Fruit fly (Drosophila melanogaster): ENCODE data around the gene HemK2.

The HemK2 gene

dm6 chr2L:2734215-2734614 is 25.3 kb downstream of the HemK2 start:
- TF ChIP-seq CG3032 (tag; optimal IDR thresholded peaks at IDR 0.05) (peak; percentile 90), Gug (GFP tag; IDR thresholded peaks at IDR 0.05) (peak; percentile 79), svp (GFP tag) (peak; percentile 90), CG15336 (GFP tag; IDR thresholded peaks at IDR 0.05) (peak; percentile 82), lz (GFP tag; optimal IDR thresholded peaks at IDR 0.05) (peak; percentile 69), CG6854 (GFP tag; optimal IDR thresholded peaks at IDR 0.05) (no peak), CG31627 (GFP tag; optimal IDR thresholded peaks at IDR 0.05) (peak; percentile 79), Ets96B (tag; optimal IDR thresholded peaks at IDR 0.05) (peak; percentile 80), Hr4 (GFP tag; optimal IDR thresholded peaks at IDR 0.05) (peak; percentile 74), CG6808 (GFP tag; optimal IDR thresholded peaks at IDR 0.05) (peak; percentile 91), CG32006 (GFP tag; optimal IDR thresholded peaks at IDR 0.05) (peak; percentile 86), CG8319 (GFP tag; optimal IDR thresholded peaks at IDR 0.05) (peak; percentile 70), Eip78C (GFP tag) (peak; percentile 94), CG6163 (GFP tag; IDR thresholded peaks at IDR 0.05) (peak; percentile 76), fkh (GFP tag; optimal IDR thresholded peaks at IDR 0.05) (no peak), Hr39 (GFP tag; optimal IDR thresholded peaks at IDR 0.05) (peak; percentile 78), CG34406 (GFP tag; optimal IDR thresholded peaks at IDR 0.05) (peak; percentile 66), Eip75B (GFP tag; optimal IDR thresholded peaks at IDR 0.05) (peak; percentile 71), Blimp-1 (GFP tag; optimal IDR thresholded peaks at IDR 0.05) (peak; percentile 31), acj6 (GFP tag; optimal IDR thresholded peaks at IDR 0.05) (peak; percentile 86), Ets21C (GFP tag; optimal IDR thresholded peaks at IDR 0.05) (peak; percentile 64), CG11294 (GFP tag; IDR thresholded peaks at IDR 0.05) (peak; percentile 72), CG8119 (GFP tag; IDR thresholded peaks at IDR 0.05) (peak; percentile 81), net (GFP tag; optimal IDR thresholded peaks at IDR 0.05) (peak; percentile 73), dac (GFP tag; optimal IDR thresholded peaks at IDR 0.05) (peak; percentile 36), CG11902 (GFP tag; optimal IDR thresholded peaks at IDR 0.05) (peak; percentile 67), CG6792 (GFP tag; optimal IDR thresholded peaks at IDR 0.05) (peak; percentile 76), OdsH (GFP tag; optimal IDR thresholded peaks at IDR 0.05) (peak; percentile 84), Smox (GFP tag; optimal IDR thresholded peaks at IDR 0.05) (peak; percentile 61), vri (GFP tag; optimal IDR thresholded peaks at IDR 0.05) (peak; percentile 16), Eip93F (GFP tag; optimal IDR thresholded peaks at IDR 0.05) (no peak), Sox15 (GFP tag; optimal IDR thresholded peaks at IDR 0.05) (peak; percentile 60), CG4318 (GFP tag; optimal IDR thresholded peaks at IDR 0.05) (peak; percentile 59), topi (GFP tag; optimal IDR thresholded peaks at IDR 0.05) (peak; percentile 67), salr (GFP tag; optimal IDR thresholded peaks at IDR 0.05) (peak; percentile 69 to 79), Sox102F (GFP tag; optimal IDR thresholded peaks at IDR 0.05) (no peak), CG6276 (GFP tag; optimal IDR thresholded peaks at IDR 0.05) (peak; percentile 74), Lpt (GFP tag; optimal IDR thresholded peaks at IDR 0.05) (peak; percentile 68), dsx (GFP tag; optimal IDR thresholded peaks at IDR 0.05; ENCODE audit: poor library complexity, severe bottlenecking) (peak; percentile 82), CG8632 (GFP tag; optimal IDR thresholded peaks at IDR 0.05) (peak; percentile 48), esn (GFP tag; optimal IDR thresholded peaks at IDR 0.05) (peak; percentile 81), CG10631 (GFP tag; optimal IDR thresholded peaks at IDR 0.05) (peak; percentile 84), fd85E (GFP tag; optimal IDR thresholded peaks at IDR 0.05) (no peak), ss (GFP tag; optimal IDR thresholded peaks at IDR 0.05) (peak; percentile 83 to 87), achi (GFP tag; optimal IDR thresholded peaks at IDR 0.05) (peak; percentile 84), Sox14 (GFP tag; optimal IDR thresholded peaks at IDR 0.05) (peak; percentile 86), Met (GFP tag; optimal IDR thresholded peaks at IDR 0.05) (peak; percentile 78), CG3919 (GFP tag; optimal IDR thresholded peaks at IDR 0.05) (peak; percentile 82), Hr38 (GFP tag; optimal IDR thresholded peaks at IDR 0.05) (no peak), CG1621 (tag; optimal IDR thresholded peaks at IDR 0.05) (peak; percentile 79), CG10669 (GFP tag; optimal IDR thresholded peaks at IDR 0.05) (peak; percentile 91), eg (GFP tag; IDR thresholded peaks at IDR 0.05) (peak; percentile 76), spab (GFP tag; optimal IDR thresholded peaks at IDR 0.05) (peak; percentile 89)

All from whole organism, prepupa.